Worm (Caenorhabditis elegans): ENCODE measurements around the gene lpd-9.

The lpd-9 gene

ce11 chrV:10561632-10562031 lies 17.5 kb upstream of the lpd-9 start:
- no peak for TF ChIP-seq ztf-11 (tag; optimal IDR thresholded peaks at IDR 0.05)
- no peak for TF ChIP-seq ama-1 (optimal IDR thresholded peaks at IDR 0.05)
- TF ChIP-seq snpc-4 (tag; optimal IDR thresholded peaks at IDR 0.05) = no peak
- no peak for TF ChIP-seq nhr-10 (tag; optimal IDR thresholded peaks at IDR 0.05)
- no peak for TF ChIP-seq unc-55 (GFP tag; optimal IDR thresholded peaks at IDR 0.05)
- TF ChIP-seq Y55F3AM.14 (GFP tag; optimal IDR thresholded peaks at IDR 0.05) = no peak

DNA sequence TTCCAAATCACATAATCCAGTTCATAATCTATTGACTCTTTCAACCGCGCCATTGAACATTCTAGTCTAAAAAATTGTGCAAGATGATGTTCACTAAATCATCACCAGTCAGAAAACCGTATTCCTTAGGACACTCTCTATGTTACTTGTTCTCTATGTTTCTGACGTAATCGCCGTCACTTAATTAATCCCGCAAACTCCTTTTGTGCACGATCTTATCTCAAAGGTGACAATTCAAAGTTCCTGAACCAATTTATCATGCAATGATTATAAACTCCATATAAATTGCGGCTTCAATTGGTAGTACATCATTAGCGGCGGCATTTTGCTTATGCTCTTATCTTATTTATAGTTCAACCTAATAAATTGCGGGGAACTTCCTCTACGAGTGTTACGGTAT lies 16.3 kb upstream of the lpd-9 start:
- TF ChIP-seq nhr-77 (tag; optimal IDR thresholded peaks at IDR 0.05) (no peak), lin-11 (tag; optimal IDR thresholded peaks at IDR 0.05) (no peak), R02D3.7 (tag; optimal IDR thresholded peaks at IDR 0.05) (no peak), zag-1 (tag; optimal IDR thresholded peaks at IDR 0.05) (no peak), nhr-21 (tag; optimal IDR thresholded peaks at IDR 0.05) (no peak), unc-62 (GFP tag; optimal IDR thresholded peaks at IDR 0.05) (no peak), nhr-6 (tag; optimal IDR thresholded peaks at IDR 0.05) (no peak), nhr-237 (tag; optimal IDR thresholded peaks at IDR 0.05) (no peak), peb-1 (tag; optimal IDR thresholded peaks at IDR 0.05) (no peak), lsy-2 (tag; optimal IDR thresholded peaks at IDR 0.05) (no peak), ztf-11 (tag; optimal IDR thresholded peaks at IDR 0.05) (no peak), nhr-10 (tag; optimal IDR thresholded peaks at IDR 0.05) (no peak), mdl-1 (tag; optimal IDR thresholded peaks at IDR 0.05) (no peak), nhr-129 (tag; optimal IDR thresholded peaks at IDR 0.05) (no peak)

- no peak for TF ChIP-seq ZK546.5 (tag; optimal IDR thresholded peaks at IDR 0.05)
- TF ChIP-seq blmp-1 (tag; optimal IDR thresholded peaks at IDR 0.05; ENCODE audit: insufficient read depth) = peak; percentile 17
Observed at ce11 chrV:10564140-10564539, 15.0 kb upstream of the lpd-9 start.

- TF ChIP-seq R02D3.7 (tag; optimal IDR thresholded peaks at IDR 0.05) = no peak
- peak; percentile 19 for TF ChIP-seq gmeb-1 (tag; optimal IDR thresholded peaks at IDR 0.05)
- peak; percentile 50 for TF ChIP-seq sma-9 (GFP tag; optimal IDR thresholded peaks at IDR 0.05)
- TF ChIP-seq sma-9 (tag; optimal IDR thresholded peaks at IDR 0.05) = no peak
Observed at ce11 chrV:10564830-10565365, 14.2 kb upstream of the lpd-9 start, which contains the start of gene cat-4. TSS of gene cat-4 (plus strand) at chrV:10564880.

DNA sequence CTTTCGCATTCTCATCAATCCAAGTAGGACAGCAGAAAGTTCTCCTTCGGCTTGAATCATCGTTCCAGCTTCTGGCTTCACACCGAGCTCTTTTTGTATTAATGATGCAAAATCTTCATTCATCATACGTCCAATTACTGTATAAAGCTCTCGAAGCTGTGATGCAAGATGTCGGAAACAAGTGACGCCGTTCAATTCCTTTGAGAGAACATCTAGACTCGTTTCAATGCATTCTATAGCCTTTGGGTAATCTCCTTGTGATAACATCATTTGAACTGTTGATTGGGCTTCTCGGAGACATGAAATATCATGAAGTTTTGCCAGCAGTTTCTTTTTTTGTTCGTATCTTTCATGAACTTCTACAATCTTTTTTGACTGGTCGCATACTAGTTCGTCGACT lies 10.6 kb upstream of the lpd-9 start:
- no peak for TF ChIP-seq sma-3 (GFP tag; optimal IDR thresholded peaks at IDR 0.05)
- TF ChIP-seq nhr-12 (tag; optimal IDR thresholded peaks at IDR 0.05) = no peak
- no peak for TF ChIP-seq ceh-82 (tag; optimal IDR thresholded peaks at IDR 0.05)
- no peak for TF ChIP-seq aly-2 (tag; optimal IDR thresholded peaks at IDR 0.05)
- TF ChIP-seq Y55F3AM.14 (GFP tag; optimal IDR thresholded peaks at IDR 0.05) = no peak
- TF ChIP-seq nhr-6 (tag; optimal IDR thresholded peaks at IDR 0.05) = no peak
- no peak for TF ChIP-seq F13H6.1 (tag; optimal IDR thresholded peaks at IDR 0.05)
- TF ChIP-seq snpc-4 (tag; optimal IDR thresholded peaks at IDR 0.05) = no peak
- TF ChIP-seq crh-2 (tag; optimal IDR thresholded peaks at IDR 0.05) = no peak
- TF ChIP-seq nhr-21 (tag; optimal IDR thresholded peaks at IDR 0.05) = no peak
- no peak for TF ChIP-seq fos-1 (tag; optimal IDR thresholded peaks at IDR 0.05)

- no peak for TF ChIP-seq nhr-129 (tag; optimal IDR thresholded peaks at IDR 0.05)
- no peak for TF ChIP-seq ceh-16 (tag; optimal IDR thresholded peaks at IDR 0.05)
- peak; percentile 21 for TF ChIP-seq sma-3 (GFP tag; optimal IDR thresholded peaks at IDR 0.05)
- TF ChIP-seq nhr-6 (tag; optimal IDR thresholded peaks at IDR 0.05) = no peak
- TF ChIP-seq sma-9 (GFP tag; optimal IDR thresholded peaks at IDR 0.05) = no peak
- no peak for TF ChIP-seq sma-9 (tag; optimal IDR thresholded peaks at IDR 0.05)
- no peak for TF ChIP-seq nhr-11 (tag; optimal IDR thresholded peaks at IDR 0.05)
Observed at ce11 chrV:10571523-10571922, 7.6 kb upstream of the lpd-9 start.

ce11 chrV:10572614-10573013 lies 6.5 kb upstream of the lpd-9 start, which contains the start of gene del-6:
TSS of gene del-6 (plus strand) at chrV:10572914.
- no peak for TF ChIP-seq ztf-11 (tag; optimal IDR thresholded peaks at IDR 0.05)

Measured in whole organism, L2 larva.